Worm (Caenorhabditis elegans) whole organism, L4/young adult: ENCODE measurements around the gene R52.6.

Experiments
- W03F9.2 ChIP-seq: fragments of 150-350 bp; optimal IDR thresholded peaks from 2 replicates; lab custom pipeline; 2014; ENCODE audit warnings: missing biosample characterization, missing genetic modification characterization
- dao-5 ChIP-seq: sonication (generic microtip); optimal IDR thresholded peaks from 2 replicates; lab custom pipeline; 2016; ENCODE audit warnings: missing genotype, missing genetic modification characterization, moderate library complexity, missing compliant biosample characterization
- him-1 ChIP-seq: sonication (generic microtip); optimal IDR thresholded peaks from 2 replicates; lab custom pipeline; 2016; ENCODE audit warnings: missing genotype, missing genetic modification reagents, missing genetic modification characterization, missing compliant biosample characterization

DNA sequence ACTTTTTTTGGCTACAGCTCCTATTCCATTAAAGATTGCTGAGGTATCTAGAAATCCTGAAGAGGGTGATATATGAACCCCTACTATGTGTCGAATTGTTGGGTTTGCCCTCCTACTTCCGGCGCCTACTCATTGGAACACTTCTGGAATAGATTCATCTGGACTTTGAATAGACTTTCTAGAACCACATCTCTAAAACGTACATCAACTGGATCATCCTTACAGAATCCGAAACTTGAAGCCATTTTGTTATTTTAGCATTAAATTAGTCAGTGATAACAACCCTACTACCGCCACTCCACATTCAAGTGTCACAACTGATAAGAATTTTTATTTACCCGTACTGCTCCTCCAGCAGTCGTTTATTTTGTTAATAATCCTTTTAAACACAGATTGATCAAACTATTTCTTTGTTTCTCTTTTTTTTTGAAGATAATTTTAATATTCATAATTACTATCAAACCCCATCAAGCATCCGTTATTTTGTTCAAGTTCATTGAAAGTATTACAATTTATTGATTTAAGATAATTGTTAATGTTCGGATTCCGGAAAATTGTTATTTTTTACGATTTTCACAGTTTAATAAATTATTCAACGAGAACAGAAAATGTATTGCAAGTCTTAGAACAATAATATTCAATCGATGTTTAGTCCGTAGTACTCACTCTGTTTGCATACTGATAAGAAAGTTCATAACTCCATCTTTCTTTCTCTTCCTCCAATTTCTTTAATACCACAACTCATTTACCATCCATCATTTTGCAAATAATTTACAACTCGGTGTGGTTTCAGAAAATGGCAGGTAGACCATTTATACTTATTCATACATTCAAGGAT is 13.5 kb downstream of the R52.6 start, which contains the start of gene math-42:
- no peak for TF ChIP-seq him-1 (tag; lab: Kevin White, UChicago)
- no peak for TF ChIP-seq dao-5 (tag; lab: Kevin White, UChicago)
- TF ChIP-seq W03F9.2 = no peak
